Worm (Caenorhabditis elegans): ENCODE results near the gene nhr-67.

DNA sequence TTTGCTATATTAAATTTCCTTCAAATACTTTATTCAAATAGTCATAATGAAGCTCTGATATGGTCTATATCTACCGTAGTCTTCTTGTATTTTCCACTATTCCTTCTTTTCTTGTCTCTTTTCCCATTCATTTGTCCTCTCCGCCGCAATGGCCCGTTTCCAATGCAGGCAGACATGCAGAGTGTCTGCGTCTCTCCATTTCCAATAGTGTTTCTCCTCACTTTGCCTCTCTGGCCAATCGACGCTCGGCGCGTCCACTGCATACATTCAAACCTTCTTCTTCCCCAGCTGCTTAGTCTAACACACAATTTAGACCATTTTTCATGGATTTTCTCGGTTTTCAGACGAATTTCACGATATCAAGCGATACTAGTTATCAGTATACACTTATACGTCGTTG is 44.3 kb upstream of the nhr-67 start:
- TF ChIP-seq ama-1 (optimal IDR thresholded peaks at IDR 0.05): no peak
- no peak for TF ChIP-seq dpl-1 (GFP tag; optimal IDR thresholded peaks at IDR 0.05)
- TF ChIP-seq ceh-82 (tag; optimal IDR thresholded peaks at IDR 0.05): no peak
- TF ChIP-seq skn-1 (tag; optimal IDR thresholded peaks at IDR 0.05): no peak
- no peak for TF ChIP-seq unc-39 (tag; optimal IDR thresholded peaks at IDR 0.05)
- no peak for TF ChIP-seq spr-1 (tag; optimal IDR thresholded peaks at IDR 0.05)
